Fruit fly (Drosophila melanogaster) whole organism, pupa: ENCODE results near the gene Hr38.

Experiments used
- CG10348 ChIP-seq: fragments of 200-800 bp; sonication (Bioruptor generic); IDR thresholded peaks from 2 replicates; pipeline ENCODE4 v1.3.6; 2022; ENCODE audit warnings: missing biosample characterization, missing genetic modification characterization
- CG12605 ChIP-seq: fragments of 200-800 bp; sonication (Bioruptor generic); IDR thresholded peaks from 2 replicates; pipeline ENCODE4 v1.3.6; 2022; ENCODE audit warnings: missing biosample characterization, missing genetic modification characterization
- CG13204 ChIP-seq: fragments of 200-800 bp; sonication (Bioruptor generic); optimal IDR thresholded peaks from 2 replicates; lab custom pipeline; 2018; ENCODE audit warnings: missing biosample characterization, mild to moderate bottlenecking, missing genetic modification characterization, moderate library complexity
- Pif1B ChIP-seq: fragments of 200-800 bp; sonication (Bioruptor generic); optimal IDR thresholded peaks from 3 replicates; lab custom pipeline; 2016; ENCODE audit warnings: missing biosample characterization, missing genetic modification characterization

- TF ChIP-seq CG12605, result no peak
- TF ChIP-seq Pif1B (GFP tag; lab: Kevin White, UChicago), result no peak
- TF ChIP-seq CG13204 (GFP tag; lab: Kevin White, UChicago), result no peak
- TF ChIP-seq CG10348 (GFP tag; lab: Robert Waterston, UW), result no peak
Observed at dm6 chr2L:20757808-20758187, 43.4 kb upstream of the Hr38 start, which contains the start of the genes Rhau and dia.
